Fruit fly (Drosophila melanogaster): ENCODE results near the gene CG6790.

CG6790 gene

DNA sequence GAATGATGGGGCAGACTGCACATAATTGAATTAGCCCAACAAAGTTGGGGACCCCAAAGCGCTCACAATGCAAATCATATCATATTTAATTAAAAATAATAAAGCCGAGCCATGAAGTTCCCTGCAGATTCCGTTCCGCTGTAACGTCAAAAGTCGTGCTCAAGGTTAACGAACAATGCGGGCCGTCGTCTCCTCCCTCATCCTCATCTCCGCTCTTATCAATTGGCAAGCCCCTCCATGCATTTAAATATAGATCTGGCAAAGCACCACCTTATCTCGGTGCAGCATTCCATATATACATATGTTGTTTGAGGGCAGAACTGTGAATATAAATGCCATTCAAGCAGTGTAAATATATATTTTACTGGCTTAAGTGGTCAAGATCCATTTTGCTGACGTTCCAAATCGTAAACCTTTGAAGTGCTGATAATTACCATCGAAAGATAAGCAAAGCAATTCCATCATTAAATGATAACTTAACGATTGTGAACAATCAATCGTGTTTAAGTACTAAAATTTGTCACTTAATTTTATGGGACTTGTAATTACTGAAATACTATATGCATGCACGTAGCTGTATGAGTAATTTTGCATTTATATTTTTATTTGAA is 13.6 kb downstream of the CG6790 start:
- TF ChIP-seq dl (GFP tag; optimal IDR thresholded peaks at IDR 0.05; ENCODE audit: insufficient read depth in 1 of 2, partially characterized antibody in 2 of 2) (no peak), tai (GFP tag; optimal IDR thresholded peaks at IDR 0.05) (peak; percentile 3), sage (GFP tag; optimal IDR thresholded peaks at IDR 0.05) (no peak), psq (GFP tag; optimal IDR thresholded peaks at IDR 0.05) (no peak), sv (GFP tag; optimal IDR thresholded peaks at IDR 0.05) (no peak), OdsH (GFP tag; optimal IDR thresholded peaks at IDR 0.05) (no peak), Sp1 (GFP tag; optimal IDR thresholded peaks at IDR 0.05) (peak; percentile 56), Hnf4 (GFP tag; optimal IDR thresholded peaks at IDR 0.05) (peak; percentile 27), CrebA (GFP tag; optimal IDR thresholded peaks at IDR 0.05; ENCODE audit: borderline replicate concordance) (peak; percentile 68), Hr78 (GFP tag; optimal IDR thresholded peaks at IDR 0.05) (no peak), Rel (GFP tag; optimal IDR thresholded peaks at IDR 0.05) (no peak), Rel (tag; optimal IDR thresholded peaks at IDR 0.05) (peak; percentile 61), brk (GFP tag; optimal IDR thresholded peaks at IDR 0.05) (no peak), CG9705 (GFP tag; optimal IDR thresholded peaks at IDR 0.05) (peak; percentile 21)

DNA sequence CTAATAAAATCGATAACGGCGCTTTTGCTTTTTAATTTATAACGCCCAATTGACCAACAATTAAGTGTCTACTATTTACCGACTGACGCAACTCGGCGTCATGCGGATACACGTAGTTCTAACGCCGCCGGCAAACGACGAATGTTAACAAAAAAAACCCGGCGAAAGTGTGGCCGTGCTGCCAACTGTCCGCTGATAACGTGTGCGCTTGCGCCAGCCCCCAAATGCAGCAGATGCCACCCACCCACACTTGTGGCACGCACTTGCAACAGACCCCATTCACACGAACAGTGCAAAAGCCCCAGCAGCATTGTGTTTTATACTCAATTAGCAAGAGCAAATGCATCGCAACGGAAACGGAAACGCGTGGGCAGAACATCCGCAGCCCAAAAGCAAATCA is 15.4 kb downstream of the CG6790 start:
- no peak for TF ChIP-seq jim (GFP tag; optimal IDR thresholded peaks at IDR 0.05)
- no peak for TF ChIP-seq CrebA (GFP tag; optimal IDR thresholded peaks at IDR 0.05; ENCODE audit: borderline replicate concordance)
- peak; percentile 12 for TF ChIP-seq Sp1 (GFP tag; optimal IDR thresholded peaks at IDR 0.05)

DNA sequence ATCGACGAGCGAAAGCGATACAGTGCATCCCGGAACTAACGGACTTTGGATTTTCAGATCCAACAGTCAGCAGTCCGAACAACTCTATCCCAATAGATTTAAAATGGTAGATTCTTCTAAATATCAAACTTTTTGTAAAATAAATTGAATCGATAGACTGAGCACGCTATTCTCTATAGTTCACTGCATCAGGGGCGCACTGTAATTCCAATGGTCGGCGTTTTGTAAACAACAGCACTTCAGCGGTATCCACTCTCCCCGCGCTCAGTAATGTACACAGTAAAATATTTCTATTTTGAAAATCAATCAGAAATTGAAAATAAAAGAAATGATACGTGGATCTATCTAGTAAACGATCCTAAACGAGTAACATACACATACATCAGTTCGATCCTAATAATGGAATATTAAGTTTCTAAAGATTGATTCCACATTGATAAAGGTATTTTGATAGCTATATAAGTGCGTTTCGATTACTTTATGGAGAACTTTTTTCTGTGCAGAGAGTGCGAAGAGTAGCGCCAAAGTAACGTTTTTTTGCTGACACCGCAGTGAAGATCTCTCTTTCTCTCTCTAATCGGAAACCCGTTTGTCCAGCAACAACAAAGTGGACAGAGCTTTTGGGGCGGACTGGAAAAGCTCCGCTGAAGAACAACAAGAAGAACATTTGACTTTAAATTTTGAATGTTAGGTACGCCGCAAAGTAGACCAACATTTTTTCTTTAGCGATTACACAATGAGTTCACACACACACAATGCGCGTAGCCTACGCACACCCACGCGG is 16.0 kb downstream of the CG6790 start:
- peak; percentile 82 for TF ChIP-seq Rel (GFP tag; optimal IDR thresholded peaks at IDR 0.05)
- TF ChIP-seq Rel (tag; optimal IDR thresholded peaks at IDR 0.05), result peak; percentile 81
- TF ChIP-seq sv (GFP tag; optimal IDR thresholded peaks at IDR 0.05), result peak; percentile 88
- no peak for TF ChIP-seq Dfd (GFP tag; optimal IDR thresholded peaks at IDR 0.05)
- peak; percentile 97 for TF ChIP-seq HLH106 (tag; optimal IDR thresholded peaks at IDR 0.05)
- TF ChIP-seq Dif (GFP tag; optimal IDR thresholded peaks at IDR 0.05; ENCODE audit: partially characterized antibody), result peak; percentile 67
- TF ChIP-seq fru (GFP tag; optimal IDR thresholded peaks at IDR 0.05), result peak; percentile 100
- TF ChIP-seq Hr78 (GFP tag; optimal IDR thresholded peaks at IDR 0.05), result no peak
- peak; percentile 92 for TF ChIP-seq psq (GFP tag; optimal IDR thresholded peaks at IDR 0.05)
- TF ChIP-seq Myc (optimal IDR thresholded peaks at IDR 0.05), result peak; percentile 73
- peak; percentile 87 for TF ChIP-seq brk (GFP tag; optimal IDR thresholded peaks at IDR 0.05)
- peak in 1 of 2 experiments; percentile 81 for TF ChIP-seq dl (GFP tag; optimal IDR thresholded peaks at IDR 0.05; ENCODE audit: insufficient read depth in 1 of 2, partially characterized antibody in 2 of 2)
- no peak for TF ChIP-seq lola (GFP tag; optimal IDR thresholded peaks at IDR 0.05)
- peak; percentile 67 for TF ChIP-seq N (GFP tag; optimal IDR thresholded peaks at IDR 0.05)
- peak; percentile 94 for TF ChIP-seq Sp1 (GFP tag; optimal IDR thresholded peaks at IDR 0.05)
- TF ChIP-seq OdsH (GFP tag; optimal IDR thresholded peaks at IDR 0.05), result peak; percentile 97
- peak; percentile 97 for TF ChIP-seq rgr (GFP tag; optimal IDR thresholded peaks at IDR 0.05)
- TF ChIP-seq h (GFP tag; optimal IDR thresholded peaks at IDR 0.05), result peak; percentile 98
- TF ChIP-seq foxo (GFP tag; optimal IDR thresholded peaks at IDR 0.05), result peak; percentile 93 to 99
- TF ChIP-seq usp (GFP tag; optimal IDR thresholded peaks at IDR 0.05), result no peak
- peak; percentile 97 for TF ChIP-seq ey (GFP tag; optimal IDR thresholded peaks at IDR 0.05)
- TF ChIP-seq tai (GFP tag; optimal IDR thresholded peaks at IDR 0.05), result peak; percentile 90
- peak; percentile 84 for TF ChIP-seq CrebA (GFP tag; optimal IDR thresholded peaks at IDR 0.05; ENCODE audit: borderline replicate concordance)
- peak; percentile 75 for TF ChIP-seq dsf (GFP tag; optimal IDR thresholded peaks at IDR 0.05; ENCODE audit: borderline replicate concordance)
- peak; percentile 8 for TF ChIP-seq jim (GFP tag; optimal IDR thresholded peaks at IDR 0.05)
- peak; percentile 69 for TF ChIP-seq Hr83 (GFP tag; optimal IDR thresholded peaks at IDR 0.05; ENCODE audit: poor library complexity, severe bottlenecking)
- peak; percentile 96 for TF ChIP-seq CG9705 (GFP tag; optimal IDR thresholded peaks at IDR 0.05)
- TF ChIP-seq br (GFP tag; optimal IDR thresholded peaks at IDR 0.05), result peak; percentile 97
- peak; percentile 89 for TF ChIP-seq Jra (GFP tag; optimal IDR thresholded peaks at IDR 0.05)
- no peak for TF ChIP-seq pan (optimal IDR thresholded peaks at IDR 0.05)
- peak; percentile 89 for TF ChIP-seq sage (GFP tag; optimal IDR thresholded peaks at IDR 0.05)
- TF ChIP-seq Vsx2 (GFP tag; optimal IDR thresholded peaks at IDR 0.05; ENCODE audit: partially characterized antibody), result peak; percentile 81
- TF ChIP-seq Mio (GFP tag; optimal IDR thresholded peaks at IDR 0.05), result peak; percentile 81
- TF ChIP-seq Hnf4 (GFP tag; optimal IDR thresholded peaks at IDR 0.05), result peak; percentile 96
- peak; percentile 99 for TF ChIP-seq woc (GFP tag; optimal IDR thresholded peaks at IDR 0.05)
- TF ChIP-seq dmrt93B (GFP tag; optimal IDR thresholded peaks at IDR 0.05), result peak; percentile 89
- TF ChIP-seq GATAd (GFP tag; optimal IDR thresholded peaks at IDR 0.05), result peak; percentile 48
- TF ChIP-seq CG32264 (GFP tag; optimal IDR thresholded peaks at IDR 0.05), result peak; percentile 90
- peak; percentile 6 for TF ChIP-seq Abd-B (GFP tag; optimal IDR thresholded peaks at IDR 0.05)

All from whole organism, wandering third instar larva.